Worm (Caenorhabditis elegans): ENCODE data around the gene C44B7.11.

DNA sequence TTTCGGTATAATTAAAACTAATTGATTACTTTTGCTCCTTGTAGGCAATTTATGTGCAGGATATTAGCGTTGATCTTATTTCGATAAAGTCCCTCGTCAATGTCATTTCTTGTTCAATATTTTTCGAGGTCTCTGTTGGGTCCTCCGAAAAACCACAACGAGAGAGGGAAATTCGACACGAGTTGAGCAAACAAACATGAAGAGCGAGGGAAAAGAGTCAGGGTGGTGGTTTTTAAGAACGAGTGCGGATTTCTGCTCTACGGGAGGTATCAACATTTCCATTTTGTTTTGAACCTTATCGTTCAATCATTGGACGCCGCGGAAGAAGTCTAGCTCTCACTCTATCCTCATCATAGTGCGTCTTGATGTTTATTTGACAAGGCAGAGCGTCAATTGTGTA is 37.4 kb upstream of the C44B7.11 start:
- TF ChIP-seq R02D3.7 (tag; optimal IDR thresholded peaks at IDR 0.05) (no peak), nhr-77 (tag; optimal IDR thresholded peaks at IDR 0.05) (no peak), nhr-11 (tag; optimal IDR thresholded peaks at IDR 0.05) (no peak), nhr-25 (tag; optimal IDR thresholded peaks at IDR 0.05) (no peak), unc-39 (tag; optimal IDR thresholded peaks at IDR 0.05) (no peak), sma-3 (GFP tag; optimal IDR thresholded peaks at IDR 0.05) (no peak), dmd-4 (tag; optimal IDR thresholded peaks at IDR 0.05) (no peak), lin-13 (GFP tag; optimal IDR thresholded peaks at IDR 0.05) (no peak), ama-1 (optimal IDR thresholded peaks at IDR 0.05) (no peak), egl-27 (tag; optimal IDR thresholded peaks at IDR 0.05) (no peak), lsy-2 (tag; optimal IDR thresholded peaks at IDR 0.05) (no peak)
